Fruit fly (Drosophila melanogaster): ENCODE results near the gene CG31626.

Gene CG31626

DNA sequence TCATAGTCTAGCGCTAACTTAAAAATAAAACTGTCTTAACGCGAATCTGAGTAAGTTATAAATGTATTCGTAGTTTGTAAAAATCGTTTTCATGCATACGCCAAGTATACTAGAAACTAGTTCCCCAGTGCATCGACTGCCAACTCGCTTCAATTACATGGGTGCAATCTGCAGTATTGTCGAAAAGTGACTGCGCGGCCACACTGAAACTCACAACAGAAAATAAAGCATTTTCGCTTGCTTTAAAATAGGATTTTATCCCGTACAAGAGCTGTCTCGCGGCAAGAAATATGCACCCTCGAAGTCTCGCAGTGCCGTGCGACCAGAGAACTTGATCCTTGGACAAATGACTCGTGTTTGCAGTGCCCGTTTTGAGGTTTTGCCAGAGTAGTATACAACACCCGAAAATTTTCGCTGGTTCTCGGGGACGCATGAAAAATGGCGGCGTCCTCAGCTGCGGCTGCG lies 15.4 kb downstream of the CG31626 start, which contains the start of gene CG8677 (continued):
- TF ChIP-seq tgo (GFP tag; IDR thresholded peaks at IDR 0.05) (no peak), CG10959 (GFP tag; IDR thresholded peaks at IDR 0.05) (no peak), ab (GFP tag; optimal IDR thresholded peaks at IDR 0.05) (no peak), CG3281 (GFP tag; optimal IDR thresholded peaks at IDR 0.05) (no peak), vnd (GFP tag; IDR thresholded peaks at IDR 0.05; ENCODE audit: partially characterized antibody) (no peak), Sin3A (optimal IDR thresholded peaks at IDR 0.05) (peak; percentile 54), dati (GFP tag; IDR thresholded peaks at IDR 0.05) (no peak), CG2202 (tag; optimal IDR thresholded peaks at IDR 0.05) (no peak), CG2678 (tag; optimal IDR thresholded peaks at IDR 0.05) (no peak), ci (GFP tag; IDR thresholded peaks at IDR 0.05) (no peak), hkb (optimal IDR thresholded peaks at IDR 0.05) (no peak), hkb (GFP tag; IDR thresholded peaks at IDR 0.05) (no peak), MBD-R2 (GFP tag; IDR thresholded peaks at IDR 0.05) (peak; percentile 65), CG9797 (GFP tag; optimal IDR thresholded peaks at IDR 0.05) (peak; percentile 84), CG16815 (GFP tag; optimal IDR thresholded peaks at IDR 0.05) (no peak), dmrt11E (tag; optimal IDR thresholded peaks at IDR 0.05) (no peak), CG33213 (GFP tag; optimal IDR thresholded peaks at IDR 0.05) (peak; percentile 81), Tbp (GFP tag; optimal IDR thresholded peaks at IDR 0.05) (no peak), chm (GFP tag; IDR thresholded peaks at IDR 0.05) (0 out of 2 replicates have a peak, but pooled peaks have one; percentile 39), CG16813 (GFP tag; IDR thresholded peaks at IDR 0.05; ENCODE audit: partially characterized antibody) (0 out of 3 replicates have a peak, but pooled peaks have one; percentile 36), dmrt99B (tag; optimal IDR thresholded peaks at IDR 0.05) (no peak), Hmx (GFP tag; optimal IDR thresholded peaks at IDR 0.05) (no peak), ap (GFP tag; IDR thresholded peaks at IDR 0.05) (no peak), CG11398 (GFP tag; optimal IDR thresholded peaks at IDR 0.05) (no peak), ERR (GFP tag; optimal IDR thresholded peaks at IDR 0.05) (no peak), croc (GFP tag; conservative IDR thresholded peaks at IDR 0.05) (no peak), phol (tag; optimal IDR thresholded peaks at IDR 0.05) (peak; percentile 90), esg (GFP tag; conservative IDR thresholded peaks at IDR 0.05) (no peak), CG12071 (GFP tag; optimal IDR thresholded peaks at IDR 0.05) (no peak), Nf-YA (GFP tag; IDR thresholded peaks at IDR 0.05) (no peak), luna (GFP tag; optimal IDR thresholded peaks at IDR 0.05) (no peak), pum (GFP tag; optimal IDR thresholded peaks at IDR 0.05) (no peak), dan (GFP tag; IDR thresholded peaks at IDR 0.05) (no peak), dimm (GFP tag; IDR thresholded peaks at IDR 0.05) (no peak), trh (GFP tag; optimal IDR thresholded peaks at IDR 0.05) (no peak), Aef1 (GFP tag; IDR thresholded peaks at IDR 0.05) (no peak), CkIIα-i1 (GFP tag; IDR thresholded peaks at IDR 0.05) (no peak), B-H1 (GFP tag; IDR thresholded peaks at IDR 0.05) (no peak), ken (GFP tag; IDR thresholded peaks at IDR 0.05) (no peak), Ptx1 (GFP tag; IDR thresholded peaks at IDR 0.05) (0 out of 2 replicates have a peak, but pooled peaks have one; percentile 22), grau (tag; optimal IDR thresholded peaks at IDR 0.05) (no peak), peb (GFP tag; IDR thresholded peaks at IDR 0.05) (no peak), cwo (GFP tag; optimal IDR thresholded peaks at IDR 0.05) (no peak), CG7963 (GFP tag; IDR thresholded peaks at IDR 0.05; ENCODE audit: partially characterized antibody) (no peak), sna (GFP tag; IDR thresholded peaks at IDR 0.05; ENCODE audit: partially characterized antibody) (no peak), pita (GFP tag; optimal IDR thresholded peaks at IDR 0.05) (no peak), CG4424 (GFP tag; optimal IDR thresholded peaks at IDR 0.05) (no peak), MESR4 (GFP tag; optimal IDR thresholded peaks at IDR 0.05) (peak; percentile 93), CG2129 (GFP tag; IDR thresholded peaks at IDR 0.05; ENCODE audit: partially characterized antibody) (no peak), CG31224 (GFP tag; IDR thresholded peaks at IDR 0.05) (no peak), HLHmδ (GFP tag; optimal IDR thresholded peaks at IDR 0.05) (no peak), Eip74EF (GFP tag; optimal IDR thresholded peaks at IDR 0.05) (no peak), CG30403 (GFP tag; optimal IDR thresholded peaks at IDR 0.05) (no peak)

Measured in whole organism, embryonic.